Fruit fly (Drosophila melanogaster): ENCODE results near the gene CG9550.

The CG9550 gene

dm6 chr2L:6500648-6501325 lies 3.9 kb downstream of the CG9550 start:
- TF ChIP-seq D1 (tag; optimal IDR thresholded peaks at IDR 0.05) (no peak), CG8159 (tag; optimal IDR thresholded peaks at IDR 0.05) (no peak), rn (GFP tag; IDR thresholded peaks at IDR 0.05) (no peak), CG34367 (tag; optimal IDR thresholded peaks at IDR 0.05) (no peak), Pif1A (GFP tag; optimal IDR thresholded peaks at IDR 0.05) (no peak), CG17806 (tag; optimal IDR thresholded peaks at IDR 0.05) (no peak), Ets98B (GFP tag; IDR thresholded peaks at IDR 0.05) (no peak), EcR (GFP tag; optimal IDR thresholded peaks at IDR 0.05) (no peak), CG12605 (GFP tag; IDR thresholded peaks at IDR 0.05) (no peak), Snoo (tag; optimal IDR thresholded peaks at IDR 0.05) (no peak), CG8301 (tag; optimal IDR thresholded peaks at IDR 0.05) (no peak), CG10348 (GFP tag; IDR thresholded peaks at IDR 0.05) (no peak), Pif1B (GFP tag; optimal IDR thresholded peaks at IDR 0.05) (no peak), gl (tag; optimal IDR thresholded peaks at IDR 0.05) (no peak), CG13204 (GFP tag; optimal IDR thresholded peaks at IDR 0.05) (no peak)

- TF ChIP-seq CG14655 (GFP tag; optimal IDR thresholded peaks at IDR 0.05) (no peak), fd96Ca (GFP tag; IDR thresholded peaks at IDR 0.05) (peak; percentile 50; the same call in 1 of the 3 replicates), CG13204 (GFP tag; optimal IDR thresholded peaks at IDR 0.05) (no peak), CG4496 (GFP tag; IDR thresholded peaks at IDR 0.05) (no peak; the same call in 2 of the 3 replicates), EcR (GFP tag; optimal IDR thresholded peaks at IDR 0.05) (peak; percentile 31), CG8159 (tag; optimal IDR thresholded peaks at IDR 0.05) (no peak), Snoo (tag; optimal IDR thresholded peaks at IDR 0.05) (no peak), CG32121 (GFP tag; IDR thresholded peaks at IDR 0.05) (no peak), gl (tag; optimal IDR thresholded peaks at IDR 0.05) (no peak), CG12605 (GFP tag; IDR thresholded peaks at IDR 0.05) (peak; percentile 65; the same call in 1 of the 2 replicates), Pif1B (GFP tag; optimal IDR thresholded peaks at IDR 0.05) (no peak), CG34367 (tag; optimal IDR thresholded peaks at IDR 0.05) (no peak), CG15710 (tag; optimal IDR thresholded peaks at IDR 0.05) (no peak), CG9948 (tag; optimal IDR thresholded peaks at IDR 0.05) (no peak), Pif1A (GFP tag; optimal IDR thresholded peaks at IDR 0.05) (no peak), CG8301 (tag; optimal IDR thresholded peaks at IDR 0.05) (no peak), CG10348 (GFP tag; IDR thresholded peaks at IDR 0.05) (no peak), D1 (tag; optimal IDR thresholded peaks at IDR 0.05) (no peak), CG17806 (tag; optimal IDR thresholded peaks at IDR 0.05) (no peak), Ets98B (GFP tag; IDR thresholded peaks at IDR 0.05) (peak; percentile 37; the same call in 1 of the 2 replicates), rn (GFP tag; IDR thresholded peaks at IDR 0.05) (0 out of 2 replicates have a peak, but pooled peaks have one; percentile 8)
Observed at dm6 chr2L:6502887-6503723, 6.3 kb downstream of the CG9550 start.

dm6 chr2L:6503724-6504037 lies 6.8 kb downstream of the CG9550 start:
- no peak for TF ChIP-seq CG17806 (tag; optimal IDR thresholded peaks at IDR 0.05)
- no peak for TF ChIP-seq CG32121 (GFP tag; IDR thresholded peaks at IDR 0.05)
- TF ChIP-seq CG14655 (GFP tag; optimal IDR thresholded peaks at IDR 0.05), result no peak
- TF ChIP-seq fd96Ca (GFP tag; IDR thresholded peaks at IDR 0.05), result no peak
- no peak for TF ChIP-seq Snoo (tag; optimal IDR thresholded peaks at IDR 0.05)
- TF ChIP-seq Pif1B (GFP tag; optimal IDR thresholded peaks at IDR 0.05), result no peak
- no peak for TF ChIP-seq CG9948 (tag; optimal IDR thresholded peaks at IDR 0.05)
- TF ChIP-seq CG13204 (GFP tag; optimal IDR thresholded peaks at IDR 0.05), result no peak
- TF ChIP-seq CG12605 (GFP tag; IDR thresholded peaks at IDR 0.05), result no peak

dm6 chr2L:6508666-6509065 lies 11.8 kb downstream of the CG9550 start:
- TF ChIP-seq Pif1A (GFP tag; optimal IDR thresholded peaks at IDR 0.05) (peak; percentile 64), CG17806 (tag; optimal IDR thresholded peaks at IDR 0.05) (peak; percentile 59), EcR (GFP tag; optimal IDR thresholded peaks at IDR 0.05) (no peak), CG8301 (tag; optimal IDR thresholded peaks at IDR 0.05) (peak; percentile 64), CG34367 (tag; optimal IDR thresholded peaks at IDR 0.05) (no peak), Ets98B (GFP tag; IDR thresholded peaks at IDR 0.05) (peak; percentile 62; the same call in 1 of the 2 replicates), D1 (tag; optimal IDR thresholded peaks at IDR 0.05) (no peak), CG4496 (GFP tag; IDR thresholded peaks at IDR 0.05) (peak; percentile 77), CG14655 (GFP tag; optimal IDR thresholded peaks at IDR 0.05) (peak; percentile 63), CG32121 (GFP tag; IDR thresholded peaks at IDR 0.05) (0 out of 2 replicates have a peak, but pooled peaks have one; percentile 42), CG8159 (tag; optimal IDR thresholded peaks at IDR 0.05) (no peak), CG10348 (GFP tag; IDR thresholded peaks at IDR 0.05) (no peak), Snoo (tag; optimal IDR thresholded peaks at IDR 0.05) (peak; percentile 13), CG9948 (tag; optimal IDR thresholded peaks at IDR 0.05) (peak; percentile 49), Pif1B (GFP tag; optimal IDR thresholded peaks at IDR 0.05) (peak; percentile 36), CG15710 (tag; optimal IDR thresholded peaks at IDR 0.05) (peak; percentile 64), CG12605 (GFP tag; IDR thresholded peaks at IDR 0.05) (no peak), gl (tag; optimal IDR thresholded peaks at IDR 0.05) (no peak), fd96Ca (GFP tag; IDR thresholded peaks at IDR 0.05) (no peak), CG13204 (GFP tag; optimal IDR thresholded peaks at IDR 0.05) (no peak), rn (GFP tag; IDR thresholded peaks at IDR 0.05) (no peak)

- TF ChIP-seq fd96Ca (GFP tag; IDR thresholded peaks at IDR 0.05), result peak; percentile 68; the same call in 2 of the 3 replicates
- TF ChIP-seq CG10348 (GFP tag; IDR thresholded peaks at IDR 0.05), result no peak
- peak; percentile 58 for TF ChIP-seq Ets98B (GFP tag; IDR thresholded peaks at IDR 0.05)
- peak; percentile 75 for TF ChIP-seq CG32121 (GFP tag; IDR thresholded peaks at IDR 0.05)
- 0 out of 3 replicates have a peak, but pooled peaks have one; percentile 45 for TF ChIP-seq CG4496 (GFP tag; IDR thresholded peaks at IDR 0.05)
Observed at dm6 chr2L:6513948-6514347, 17.1 kb downstream of the CG9550 start.
